Fruit fly (Drosophila melanogaster): ENCODE results near the gene CG9698.

Gene CG9698

DNA sequence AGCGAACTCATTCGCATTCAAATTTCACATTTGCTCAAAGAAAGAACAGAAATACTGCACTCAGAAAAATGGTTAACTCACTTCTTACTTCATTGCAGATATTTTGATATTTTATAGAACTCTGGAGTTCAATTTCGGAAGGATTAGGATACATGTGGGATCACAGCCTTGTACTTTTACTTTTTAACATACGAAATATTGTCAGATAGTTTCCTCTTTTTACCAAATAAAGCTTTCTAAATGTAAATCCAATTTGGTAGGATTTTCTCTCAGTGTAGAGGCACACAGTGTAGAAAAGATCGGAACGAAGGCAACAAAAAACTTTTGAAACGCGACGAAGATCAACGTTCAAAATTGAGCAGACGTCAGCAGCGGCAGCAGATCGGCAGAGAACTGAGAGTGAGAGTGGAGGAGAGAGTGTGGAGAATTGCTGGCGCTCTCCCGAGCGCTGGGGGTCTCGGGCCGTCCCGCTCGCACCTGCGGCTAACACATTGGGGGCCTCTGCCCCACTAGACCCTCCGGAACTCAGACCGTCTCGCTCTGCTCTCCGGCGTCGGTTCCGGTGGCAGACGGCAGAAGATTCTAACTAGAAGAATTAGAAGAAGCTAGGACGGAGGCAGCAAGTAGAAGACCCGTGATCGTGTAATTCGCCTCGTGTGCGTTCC, 17.5 kb downstream of the CG9698 start, which contains the start of gene tmod (continued):
- TF ChIP-seq exex (tag; optimal IDR thresholded peaks at IDR 0.05) (no peak), CG12744 (GFP tag; optimal IDR thresholded peaks at IDR 0.05) (no peak), ab (GFP tag; optimal IDR thresholded peaks at IDR 0.05) (no peak), CG1832 (GFP tag; optimal IDR thresholded peaks at IDR 0.05) (peak; percentile 83), eve (GFP tag; optimal IDR thresholded peaks at IDR 0.05) (peak in 1 of 2 experiments; percentile 40), CG10366 (GFP tag; IDR thresholded peaks at IDR 0.05) (peak; percentile 24; the same call in 1 of the 2 replicates), tna (GFP tag; IDR thresholded peaks at IDR 0.05; ENCODE audit: partially characterized antibody) (no peak), Optix (GFP tag; IDR thresholded peaks at IDR 0.05) (no peak), fd102C (GFP tag; optimal IDR thresholded peaks at IDR 0.05) (no peak), CG4328 (GFP tag; optimal IDR thresholded peaks at IDR 0.05) (no peak), Oli (tag; optimal IDR thresholded peaks at IDR 0.05) (peak; percentile 61), her (GFP tag; optimal IDR thresholded peaks at IDR 0.05) (no peak), CG10565 (GFP tag; optimal IDR thresholded peaks at IDR 0.05) (no peak), CG8478 (optimal IDR thresholded peaks at IDR 0.05) (peak; percentile 50), NC2β (GFP tag; optimal IDR thresholded peaks at IDR 0.05) (no peak), CG9817 (tag; optimal IDR thresholded peaks at IDR 0.05) (peak; percentile 19), Side (GFP tag; optimal IDR thresholded peaks at IDR 0.05) (peak; percentile 3), slbo (GFP tag; IDR thresholded peaks at IDR 0.05) (no peak), CG8281 (tag; optimal IDR thresholded peaks at IDR 0.05) (peak; percentile 23), Fer2 (tag; optimal IDR thresholded peaks at IDR 0.05) (no peak), CG1024 (GFP tag; IDR thresholded peaks at IDR 0.05) (0 out of 2 replicates have a peak, but pooled peaks have one; percentile 11), CG8388 (GFP tag; optimal IDR thresholded peaks at IDR 0.05) (peak; percentile 54), CG8924 (tag; optimal IDR thresholded peaks at IDR 0.05) (peak; percentile 48), CG9437 (GFP tag; optimal IDR thresholded peaks at IDR 0.05) (no peak), Pdp1 (GFP tag; optimal IDR thresholded peaks at IDR 0.05) (peak in 1 of 2 experiments; percentile 53), onecut (GFP tag; IDR thresholded peaks at IDR 0.05) (0 out of 2 replicates have a peak, but pooled peaks have one; percentile 28), CG12219 (GFP tag; optimal IDR thresholded peaks at IDR 0.05) (peak; percentile 46), Gsc (GFP tag; IDR thresholded peaks at IDR 0.05) (no peak), Ets97D (GFP tag; optimal IDR thresholded peaks at IDR 0.05) (peak; percentile 7), pros (GFP tag; optimal IDR thresholded peaks at IDR 0.05) (no peak), CG32772 (GFP tag; IDR thresholded peaks at IDR 0.05) (no peak), Vsx1 (GFP tag; optimal IDR thresholded peaks at IDR 0.05) (no peak), corto (GFP tag; optimal IDR thresholded peaks at IDR 0.05) (no peak), CG8290 (GFP tag; optimal IDR thresholded peaks at IDR 0.05) (no peak), CG8290 (tag; optimal IDR thresholded peaks at IDR 0.05) (peak in 1 of 2 experiments; percentile 38), dati (GFP tag; IDR thresholded peaks at IDR 0.05) (no peak; the same call in 1 of the 2 replicates), CG34224 (GFP tag; IDR thresholded peaks at IDR 0.05; ENCODE audit: partially characterized antibody) (peak; percentile 57), tx (GFP tag; optimal IDR thresholded peaks at IDR 0.05) (peak; percentile 20), run (tag; optimal IDR thresholded peaks at IDR 0.05) (peak; percentile 31), Bteb2 (GFP tag; optimal IDR thresholded peaks at IDR 0.05) (no peak), oc (tag; optimal IDR thresholded peaks at IDR 0.05) (no peak), Elba2 (GFP tag; optimal IDR thresholded peaks at IDR 0.05) (no peak), CG10654 (GFP tag; optimal IDR thresholded peaks at IDR 0.05) (peak; percentile 25), Dbx (GFP tag; IDR thresholded peaks at IDR 0.05) (peak; percentile 55; the same call in 1 of the 3 replicates), CG34422 (GFP tag; IDR thresholded peaks at IDR 0.05) (no peak), ro (GFP tag; IDR thresholded peaks at IDR 0.05) (no peak), H15 (GFP tag; IDR thresholded peaks at IDR 0.05) (no peak), Meics (GFP tag; optimal IDR thresholded peaks at IDR 0.05) (peak; percentile 44), mirr (GFP tag; optimal IDR thresholded peaks at IDR 0.05) (peak; percentile 32), Lim3 (GFP tag; IDR thresholded peaks at IDR 0.05) (no peak), grn (GFP tag; optimal IDR thresholded peaks at IDR 0.05) (no peak)

Data from whole organism, embryonic.